Worm (Caenorhabditis elegans): ENCODE data around the gene F13B6.1.
A peak's percentile ranks its signal among the peaks of the same experiment; 100 is the strongest.

F13B6.1 gene

ce11 chrIV:7473159-7473649 is 16.9 kb downstream of the F13B6.1 start, which contains the start of the genes plk-3 and F55G1.6:
plk-3 (minus strand) TSS chrIV:7473209.
F55G1.6 (plus strand) TSS chrIV:7473517.
- TF ChIP-seq ceh-91 (GFP tag; IDR thresholded peaks at IDR 0.05): peak; percentile 73
- peak; percentile 57 for TF ChIP-seq D2030.7 (GFP tag; IDR thresholded peaks at IDR 0.05)
- no peak for TF ChIP-seq fkh-3 (tag; optimal IDR thresholded peaks at IDR 0.05)
- TF ChIP-seq mel-28 (tag; optimal IDR thresholded peaks at IDR 0.05; ENCODE audit: borderline replicate concordance): no peak
- TF ChIP-seq efl-1 (GFP tag; optimal IDR thresholded peaks at IDR 0.05): peak; percentile 94
- TF ChIP-seq tbx-9 (tag; optimal IDR thresholded peaks at IDR 0.05; ENCODE audit: borderline replicate concordance): no peak
- no peak for TF ChIP-seq sptf-2 (GFP tag; optimal IDR thresholded peaks at IDR 0.05)
- TF ChIP-seq repo-1 (tag; optimal IDR thresholded peaks at IDR 0.05): no peak
- TF ChIP-seq F37B4.10 (GFP tag; IDR thresholded peaks at IDR 0.05): no peak
- TF ChIP-seq attf-6 (GFP tag; IDR thresholded peaks at IDR 0.05): no peak
- TF ChIP-seq nhr-179 (tag; optimal IDR thresholded peaks at IDR 0.05): no peak
- TF ChIP-seq snpc-3.4 (tag; optimal IDR thresholded peaks at IDR 0.05): peak; percentile 53
- TF ChIP-seq snpc-1.1 (tag; optimal IDR thresholded peaks at IDR 0.05; ENCODE audit: insufficient read depth): no peak
- TF ChIP-seq him-1 (tag; optimal IDR thresholded peaks at IDR 0.05): peak; percentile 11
- TF ChIP-seq hlh-26 (GFP tag; conservative IDR thresholded peaks at IDR 0.05): no peak
- no peak for TF ChIP-seq let-607 (tag; optimal IDR thresholded peaks at IDR 0.05)
- TF ChIP-seq ztf-28 (GFP tag; IDR thresholded peaks at IDR 0.05): no peak
- peak; percentile 12; the same call in 1 of the 2 replicates for TF ChIP-seq hmg-1.2 (GFP tag; IDR thresholded peaks at IDR 0.05)
- TF ChIP-seq madf-10 (tag; optimal IDR thresholded peaks at IDR 0.05): no peak
- no peak for TF ChIP-seq egrh-3 (GFP tag; IDR thresholded peaks at IDR 0.05)
- peak; percentile 20 for TF ChIP-seq snpc-1.3 (tag; optimal IDR thresholded peaks at IDR 0.05; ENCODE audit: insufficient read depth)
- TF ChIP-seq egl-44 (GFP tag; IDR thresholded peaks at IDR 0.05): no peak
- TF ChIP-seq T07F8.4 (tag; optimal IDR thresholded peaks at IDR 0.05): no peak
- TF ChIP-seq F57C9.4 (tag; optimal IDR thresholded peaks at IDR 0.05): no peak
- TF ChIP-seq bed-2 (GFP tag; IDR thresholded peaks at IDR 0.05): no peak
- TF ChIP-seq atf-7 (tag; optimal IDR thresholded peaks at IDR 0.05): no peak
- TF ChIP-seq aptf-2 (GFP tag; conservative IDR thresholded peaks at IDR 0.05): no peak
- TF ChIP-seq dpff-1 (tag; optimal IDR thresholded peaks at IDR 0.05): no peak
- TF ChIP-seq T26A5.8 (tag; optimal IDR thresholded peaks at IDR 0.05): no peak
- no peak for TF ChIP-seq Y53G8AR.9 (GFP tag; conservative IDR thresholded peaks at IDR 0.05)
- TF ChIP-seq xnd-1 (tag; optimal IDR thresholded peaks at IDR 0.05): peak; percentile 63
- no peak for TF ChIP-seq ztf-25 (GFP tag; IDR thresholded peaks at IDR 0.05)
- TF ChIP-seq cebp-2 (GFP tag; IDR thresholded peaks at IDR 0.05): no peak
- TF ChIP-seq lsy-27 (tag; optimal IDR thresholded peaks at IDR 0.05; ENCODE audit: borderline replicate concordance, insufficient read depth): no peak
- no peak for TF ChIP-seq let-526 (GFP tag; IDR thresholded peaks at IDR 0.05)
- TF ChIP-seq cebp-1 (GFP tag; IDR thresholded peaks at IDR 0.05): no peak
- no peak for TF ChIP-seq cebp-1 (tag; optimal IDR thresholded peaks at IDR 0.05)
- TF ChIP-seq nhr-80 (tag; optimal IDR thresholded peaks at IDR 0.05): no peak
- 0 out of 2 replicates have a peak, but pooled peaks have one; percentile 53 for TF ChIP-seq madf-3 (GFP tag; IDR thresholded peaks at IDR 0.05)
- no peak for TF ChIP-seq nfya-2 (GFP tag; IDR thresholded peaks at IDR 0.05)
- TF ChIP-seq K11D2.4 (GFP tag; IDR thresholded peaks at IDR 0.05): no peak
- TF ChIP-seq tbp1 (GFP tag; optimal IDR thresholded peaks at IDR 0.05): peak; percentile 10
- no peak for TF ChIP-seq chd-7 (tag; optimal IDR thresholded peaks at IDR 0.05)
- TF ChIP-seq Y67H2A.10 (GFP tag; conservative IDR thresholded peaks at IDR 0.05): no peak
- no peak for TF ChIP-seq F10E7.11 (tag; optimal IDR thresholded peaks at IDR 0.05)
- no peak for TF ChIP-seq lin-40 (tag; optimal IDR thresholded peaks at IDR 0.05)
- no peak for TF ChIP-seq ztf-18 (tag; optimal IDR thresholded peaks at IDR 0.05)
- TF ChIP-seq sea-2 (GFP tag; IDR thresholded peaks at IDR 0.05): no peak
- TF ChIP-seq lin-26 (GFP tag; IDR thresholded peaks at IDR 0.05): no peak

Data from whole organism, young adult.